Fruit fly (Drosophila melanogaster): Measurements from ENCODE around the gene CG5292.
A peak's percentile ranks its signal among the peaks of the same experiment; 100 is the strongest.

CG5292 gene

DNA sequence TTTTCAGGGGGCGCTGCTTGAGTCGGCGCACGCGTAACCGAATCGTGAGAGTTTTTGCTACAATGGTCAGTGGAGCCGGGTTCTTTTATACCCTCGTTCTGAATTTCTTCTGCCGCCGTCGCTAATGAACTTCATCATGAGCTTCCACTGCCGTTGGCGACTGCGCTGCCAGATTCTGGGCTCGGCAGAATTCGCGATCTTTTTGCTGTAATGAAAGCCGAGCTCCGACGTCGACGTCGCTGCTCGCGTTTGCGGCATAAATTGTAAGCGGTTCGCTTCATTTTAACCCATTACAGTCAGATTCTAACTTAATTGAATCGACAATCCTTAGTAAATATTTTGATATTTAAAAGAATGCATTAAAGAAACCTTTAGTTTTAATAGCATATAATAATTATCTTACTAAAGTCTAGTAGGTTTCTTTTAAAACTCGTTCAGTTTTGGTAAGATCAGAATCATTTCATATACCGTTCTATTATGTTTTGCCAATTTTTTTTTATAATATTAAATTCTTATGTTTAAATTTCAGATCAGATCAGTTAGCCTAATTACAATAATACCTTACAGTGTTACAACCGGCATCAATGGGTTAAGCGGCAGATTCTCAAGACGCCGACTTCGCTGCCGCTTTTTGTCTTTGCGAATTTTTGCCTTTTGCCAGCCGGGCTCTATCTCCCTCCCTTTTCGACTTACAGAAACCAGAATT, 50.6 kb downstream of the CG5292 start, which contains the start of gene Mur89F:
Mur89F (minus strand) TSS at position 51 of the 706 bp plus-strand sequence.
- TF ChIP-seq psq (GFP tag; optimal IDR thresholded peaks at IDR 0.05) (peak; percentile 59), N (GFP tag; optimal IDR thresholded peaks at IDR 0.05) (no peak), Abd-B (GFP tag; optimal IDR thresholded peaks at IDR 0.05) (no peak), h (GFP tag; optimal IDR thresholded peaks at IDR 0.05) (peak; percentile 40), Hr83 (GFP tag; optimal IDR thresholded peaks at IDR 0.05; ENCODE audit: poor library complexity, severe bottlenecking) (no peak), Hnf4 (GFP tag; optimal IDR thresholded peaks at IDR 0.05) (peak; percentile 10), woc (GFP tag; optimal IDR thresholded peaks at IDR 0.05) (peak; percentile 13), dsf (GFP tag; optimal IDR thresholded peaks at IDR 0.05; ENCODE audit: borderline replicate concordance) (no peak), HLH106 (tag; optimal IDR thresholded peaks at IDR 0.05) (peak; percentile 59), Sp1 (GFP tag; optimal IDR thresholded peaks at IDR 0.05) (peak; percentile 49), br (GFP tag; optimal IDR thresholded peaks at IDR 0.05) (peak; percentile 34), dmrt93B (GFP tag; optimal IDR thresholded peaks at IDR 0.05) (peak; percentile 51), OdsH (GFP tag; optimal IDR thresholded peaks at IDR 0.05) (peak; percentile 31), ey (GFP tag; optimal IDR thresholded peaks at IDR 0.05) (no peak), fru (GFP tag; optimal IDR thresholded peaks at IDR 0.05) (peak; percentile 56), foxo (GFP tag; optimal IDR thresholded peaks at IDR 0.05) (peak in 1 of 2 experiments; percentile 42), jim (GFP tag; optimal IDR thresholded peaks at IDR 0.05) (no peak), brk (GFP tag; optimal IDR thresholded peaks at IDR 0.05) (no peak), rgr (GFP tag; optimal IDR thresholded peaks at IDR 0.05) (peak; percentile 25), pan (optimal IDR thresholded peaks at IDR 0.05) (no peak)
